Fruit fly (Drosophila melanogaster) whole organism, embryonic: ENCODE data around the gene CG14664.

Experiments
- Ada2b ChIP-seq: fragments of 200-800 bp; sonication (Bioruptor generic); IDR thresholded peaks from 2 replicates; pipeline ENCODE4 v1.3.6; 2022; ENCODE audit warnings: missing biosample characterization, missing genetic modification characterization
- Atf3 ChIP-seq: fragments of 200-800 bp; sonication (Bioruptor generic); optimal IDR thresholded peaks from 3 replicates; lab custom pipeline; 2016; ENCODE audit warnings: missing biosample characterization, missing genetic modification characterization
- C15 ChIP-seq: fragments of 200-800 bp; sonication (Bioruptor generic); IDR thresholded peaks from 3 replicates; pipeline ENCODE4 v1.3.6; 2022; ENCODE audit warnings: missing biosample characterization, missing genetic modification characterization
- CG10543 ChIP-seq: fragments of 200-800 bp; sonication (Bioruptor generic); optimal IDR thresholded peaks from 3 replicates; lab custom pipeline; 2017; ENCODE audit warnings: missing biosample characterization, mild to moderate bottlenecking, missing genetic modification characterization, moderate library complexity
- CG11247 ChIP-seq: fragments of 200-800 bp; sonication (Bioruptor generic); IDR thresholded peaks from 2 replicates; pipeline ENCODE4 v1.3.6; 2022; ENCODE audit warnings: missing biosample characterization, missing genetic modification characterization
- CG12236 ChIP-seq: fragments of 200-800 bp; sonication (Bioruptor generic); optimal IDR thresholded peaks from 2 replicates; lab custom pipeline; 2016; ENCODE audit warnings: missing biosample characterization, missing genetic modification characterization
- CG12391 ChIP-seq: fragments of 200-800 bp; sonication (Bioruptor generic); optimal IDR thresholded peaks from 3 replicates; lab custom pipeline; 2018; ENCODE audit warnings: missing biosample characterization, mild to moderate bottlenecking, missing genetic modification characterization, moderate library complexity
- CG13287 ChIP-seq: fragments of 200-800 bp; sonication (Bioruptor generic); IDR thresholded peaks from 2 replicates; pipeline ENCODE4 v1.3.6; 2022; ENCODE audit warnings: missing biosample characterization, missing genetic modification characterization; ENCODE audit not compliant: partially characterized antibody
- CG13894 ChIP-seq: fragments of 200-800 bp; sonication (Bioruptor generic); optimal IDR thresholded peaks from 3 replicates; lab custom pipeline; 2018; ENCODE audit warnings: missing biosample characterization, mild to moderate bottlenecking, missing genetic modification characterization, moderate library complexity
- CG14014 ChIP-seq: fragments of 200-800 bp; sonication (Bioruptor generic); IDR thresholded peaks from 2 replicates; pipeline ENCODE4 v1.3.6; 2022; ENCODE audit warnings: missing biosample characterization, missing genetic modification characterization
- CG14710 ChIP-seq: fragments of 200-800 bp; sonication (Bioruptor generic); optimal IDR thresholded peaks from 3 replicates; lab custom pipeline; 2019; ENCODE audit warnings: missing biosample characterization, mild to moderate bottlenecking, missing genetic modification characterization, moderate library complexity
- CG14860 ChIP-seq: fragments of 200-800 bp; sonication (Bioruptor generic); IDR thresholded peaks from 3 replicates; pipeline ENCODE4 v1.3.6; 2022; ENCODE audit warnings: missing biosample characterization, missing genetic modification characterization; ENCODE audit not compliant: partially characterized antibody
- CG15696 ChIP-seq: fragments of 200-800 bp; sonication (Bioruptor generic); optimal IDR thresholded peaks from 2 replicates; lab custom pipeline; 2019; ENCODE audit warnings: missing biosample characterization, mild to moderate bottlenecking, missing genetic modification characterization, moderate library complexity
- CG1647 ChIP-seq: fragments of 200-800 bp; sonication (Bioruptor generic); optimal IDR thresholded peaks from 3 replicates; lab custom pipeline; 2016; ENCODE audit warnings: missing biosample characterization, missing genetic modification characterization
- CG18262 ChIP-seq: fragments of 200-800 bp; optimal IDR thresholded peaks from 3 replicates; lab custom pipeline; 2019; ENCODE audit warnings: missing biosample characterization, mild to moderate bottlenecking, missing genetic modification characterization, moderate library complexity
- CG1832 ChIP-seq: fragments of 200-800 bp; sonication (Bioruptor generic); optimal IDR thresholded peaks from 2 replicates; lab custom pipeline; 2017; ENCODE audit warnings: missing biosample characterization, mild to moderate bottlenecking, missing genetic modification characterization, inconsistent platforms
- CG2129 ChIP-seq: fragments of 200-800 bp; sonication (Bioruptor generic); IDR thresholded peaks from 2 replicates; pipeline ENCODE4 v1.3.6; 2022; ENCODE audit warnings: missing biosample characterization, missing genetic modification characterization; ENCODE audit not compliant: partially characterized antibody
- CG3281 ChIP-seq: fragments of 200-800 bp; sonication (Bioruptor generic); optimal IDR thresholded peaks from 3 replicates; lab custom pipeline; 2017; ENCODE audit warnings: missing biosample characterization, mild to moderate bottlenecking, missing genetic modification characterization
- CG3995 ChIP-seq: fragments of 200-800 bp; sonication (Bioruptor generic); optimal IDR thresholded peaks from 3 replicates; lab custom pipeline; 2016; ENCODE audit warnings: missing biosample characterization, missing genetic modification characterization
- CG42726 ChIP-seq: fragments of 200-800 bp; sonication (Bioruptor generic); IDR thresholded peaks from 2 replicates; pipeline ENCODE4 v1.3.6; 2022; ENCODE audit warnings: missing biosample characterization, missing genetic modification characterization; ENCODE audit not compliant: partially characterized antibody
- CG4617 ChIP-seq: fragments of 200-800 bp; sonication (Bioruptor generic); optimal IDR thresholded peaks from 3 replicates; lab custom pipeline; 2016; ENCODE audit warnings: missing biosample characterization, missing genetic modification characterization, borderline replicate concordance
- CG8924 ChIP-seq: fragments of 200-800 bp; optimal IDR thresholded peaks from 3 replicates; lab custom pipeline; 2019; ENCODE audit warnings: missing biosample characterization, mild to moderate bottlenecking, missing genetic modification characterization, moderate library complexity
- CG9797 ChIP-seq: fragments of 200-800 bp; sonication (Bioruptor generic); optimal IDR thresholded peaks from 3 replicates; lab custom pipeline; 2018; ENCODE audit warnings: missing biosample characterization, mild to moderate bottlenecking, missing genetic modification characterization
- CG9817 ChIP-seq: fragments of 200-800 bp; sonication (Bioruptor generic); optimal IDR thresholded peaks from 2 replicates; lab custom pipeline; 2018; ENCODE audit warnings: missing biosample characterization, mild to moderate bottlenecking, missing genetic modification characterization, moderate library complexity
- CG9932 ChIP-seq: fragments of 200-800 bp; sonication (Bioruptor generic); IDR thresholded peaks from 2 replicates; pipeline ENCODE4 v1.3.6; 2022; ENCODE audit warnings: missing biosample characterization, missing genetic modification characterization
- CoRest ChIP-seq: fragments of 200-800 bp; sonication (Bioruptor generic); optimal IDR thresholded peaks from 3 replicates; lab custom pipeline; 2018; ENCODE audit warnings: missing biosample characterization, mild to moderate bottlenecking, missing genetic modification characterization, moderate library complexity
- Dref ChIP-seq: fragments of 200-800 bp; sonication (Bioruptor generic); IDR thresholded peaks from 2 replicates; pipeline ENCODE4 v1.3.6; 2022; ENCODE audit warnings: missing biosample characterization, missing genetic modification characterization
- Hey ChIP-seq: fragments of 200-800 bp; sonication (Bioruptor generic); optimal IDR thresholded peaks from 3 replicates; lab custom pipeline; 2018; ENCODE audit warnings: missing biosample characterization, mild to moderate bottlenecking, missing genetic modification characterization
- Poxn ChIP-seq: fragments of 200-800 bp; sonication (Bioruptor generic); IDR thresholded peaks from 2 replicates; pipeline ENCODE4 v1.3.6; 2022; ENCODE audit warnings: missing biosample characterization, missing genetic modification characterization
- Scr ChIP-seq: fragments of 200-800 bp; sonication (Bioruptor generic); IDR thresholded peaks from 2 replicates; pipeline ENCODE4 v1.3.6; 2022; ENCODE audit warnings: missing biosample characterization, missing genetic modification characterization; ENCODE audit not compliant: partially characterized antibody
- Sry-δ ChIP-seq: fragments of 200-800 bp; sonication (Bioruptor generic); optimal IDR thresholded peaks from 2 replicates; lab custom pipeline; 2016; ENCODE audit warnings: missing biosample characterization, missing genetic modification characterization
- Taf1 ChIP-seq: fragments of 200-800 bp; sonication (Bioruptor generic); IDR thresholded peaks from 2 replicates; pipeline ENCODE4 v1.3.6; 2022; ENCODE audit warnings: missing biosample characterization, missing genetic modification characterization
- YL-1 ChIP-seq: fragments of 200-800 bp; sonication (Bioruptor generic); optimal IDR thresholded peaks from 3 replicates; lab custom pipeline; 2017; ENCODE audit warnings: missing biosample characterization, mild to moderate bottlenecking, missing genetic modification characterization
- ac ChIP-seq: fragments of 200-800 bp; sonication (Bioruptor generic); optimal IDR thresholded peaks from 3 replicates; lab custom pipeline; 2017; ENCODE audit warnings: missing biosample characterization, mild to moderate bottlenecking, missing genetic modification characterization
- chn ChIP-seq: fragments of 200-800 bp; sonication (Bioruptor generic); optimal IDR thresholded peaks from 2 replicates; lab custom pipeline; 2016; ENCODE audit warnings: missing biosample characterization, missing genetic modification characterization
- ems ChIP-seq: fragments of 200-800 bp; sonication (Bioruptor generic); optimal IDR thresholded peaks from 3 replicates; lab custom pipeline; 2016; ENCODE audit warnings: missing biosample characterization, missing genetic modification characterization
- en ChIP-seq: fragments of 200-800 bp; sonication (Bioruptor generic); optimal IDR thresholded peaks from 2 replicates; lab custom pipeline; 2016; ENCODE audit warnings: missing biosample characterization, missing genetic modification characterization
- gfzf ChIP-seq: fragments of 200-800 bp; sonication (Bioruptor generic); optimal IDR thresholded peaks from 2 replicates; lab custom pipeline; 2016; ENCODE audit warnings: missing biosample characterization, mild to moderate bottlenecking, missing genetic modification characterization, moderate library complexity
- hbn ChIP-seq: fragments of 200-800 bp; sonication (Bioruptor generic); IDR thresholded peaks from 2 replicates; pipeline ENCODE4 v1.3.6; 2022; ENCODE audit warnings: missing biosample characterization, missing genetic modification characterization; ENCODE audit not compliant: partially characterized antibody
- jigr1 ChIP-seq: fragments of 200-800 bp; sonication (Bioruptor generic); IDR thresholded peaks from 3 replicates; pipeline ENCODE4 v1.3.6; 2022; ENCODE audit warnings: missing biosample characterization, missing genetic modification characterization
- lab ChIP-seq: fragments of 200-800 bp; sonication (Bioruptor generic); optimal IDR thresholded peaks from 3 replicates; lab custom pipeline; 2017; ENCODE audit warnings: missing biosample characterization, missing genetic modification characterization, mild to moderate bottlenecking, moderate library complexity, missing genetic modification reagents
- mld ChIP-seq: fragments of 200-800 bp; sonication (Bioruptor generic); IDR thresholded peaks from 3 replicates; pipeline ENCODE4 v1.3.6; 2022; ENCODE audit warnings: missing biosample characterization, missing genetic modification characterization; ENCODE audit not compliant: partially characterized antibody
- org-1 ChIP-seq: fragments of 200-800 bp; sonication (Bioruptor generic); optimal IDR thresholded peaks from 2 replicates; lab custom pipeline; 2017; ENCODE audit warnings: missing biosample characterization, missing genetic modification characterization
- phol ChIP-seq: fragments of 200-800 bp; sonication (Bioruptor generic); optimal IDR thresholded peaks from 3 replicates; lab custom pipeline; 2018; ENCODE audit warnings: missing biosample characterization, mild to moderate bottlenecking, missing genetic modification characterization, moderate library complexity
- pzg ChIP-seq: fragments of 200-800 bp; sonication (Bioruptor generic); optimal IDR thresholded peaks from 3 replicates; lab custom pipeline; 2018; ENCODE audit warnings: missing biosample characterization, mild to moderate bottlenecking, missing genetic modification characterization, moderate library complexity
- row ChIP-seq: fragments of 200-800 bp; sonication (Bioruptor generic); IDR thresholded peaks from 3 replicates; pipeline ENCODE4 v1.3.6; 2022; ENCODE audit warnings: missing biosample characterization, missing genetic modification characterization
- schlank ChIP-seq: fragments of 200-800 bp; sonication (Bioruptor generic); optimal IDR thresholded peaks from 2 replicates; lab custom pipeline; 2018; ENCODE audit warnings: missing biosample characterization, mild to moderate bottlenecking, missing genetic modification characterization
- sna ChIP-seq: fragments of 200-800 bp; sonication (Bioruptor generic); IDR thresholded peaks from 2 replicates; pipeline ENCODE4 v1.3.6; 2022; ENCODE audit warnings: missing biosample characterization, missing genetic modification characterization; ENCODE audit not compliant: partially characterized antibody
- sr ChIP-seq: fragments of 200-800 bp; sonication (Bioruptor generic); IDR thresholded peaks from 3 replicates; pipeline ENCODE4 v1.3.6; 2022; ENCODE audit warnings: missing biosample characterization, missing genetic modification characterization
- trem ChIP-seq: fragments of 200-800 bp; optimal IDR thresholded peaks from 3 replicates; lab custom pipeline; 2019; ENCODE audit warnings: missing biosample characterization, mild to moderate bottlenecking, missing genetic modification characterization, moderate library complexity

CG14664 gene

DNA sequence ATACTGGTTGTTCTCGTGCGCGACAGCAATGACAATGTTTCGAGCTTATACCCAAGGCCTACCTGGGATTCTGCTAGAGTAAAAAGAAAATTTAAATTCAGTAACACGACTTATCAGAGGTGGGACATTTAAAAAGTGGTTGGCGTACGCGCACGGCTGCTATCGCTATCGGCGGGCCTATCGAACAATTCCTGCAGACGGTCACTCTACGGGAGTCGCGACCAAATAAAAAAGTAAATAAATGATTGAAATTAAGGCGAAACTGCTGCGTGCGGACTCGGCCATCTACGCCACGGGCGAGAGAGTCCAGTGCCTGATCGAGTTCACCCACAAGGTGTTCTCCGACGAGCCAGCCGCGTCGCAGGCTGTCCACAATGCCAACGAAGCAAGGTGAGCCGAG, 4.5 kb upstream of the CG14664 start, which contains the start of the genes Prosbeta2R2 and CG1116 (continued):
- TF ChIP-seq schlank (tag; lab: Kevin White, UChicago) (no peak), CG9817 (tag; lab: Kevin White, UChicago) (no peak), Sry-δ (GFP tag; lab: Kevin White, UChicago) (peak; percentile 80), Hey (tag; lab: Kevin White, UChicago) (no peak), CG1832 (GFP tag; lab: Kevin White, UChicago) (no peak), CG10543 (GFP tag; lab: Kevin White, UChicago) (no peak), YL-1 (GFP tag; lab: Kevin White, UChicago) (peak; percentile 31), C15 (GFP tag; lab: Robert Waterston, UW) (no peak), CG4617 (GFP tag; lab: Kevin White, UChicago) (peak; percentile 62), CG8924 (tag; lab: Kevin White, UChicago) (no peak), CG12236 (GFP tag; lab: Kevin White, UChicago) (no peak), CG12391 (tag; lab: Kevin White, UChicago) (no peak), org-1 (no peak), Taf1 (GFP tag; lab: Robert Waterston, UW) (no peak), CG18262 (tag; lab: Kevin White, UChicago) (no peak), pzg (GFP tag; lab: Kevin White, UChicago) (peak; percentile 71), CG42726 (no peak; the same call in 1 of the 2 replicates), CG1647 (GFP tag; lab: Kevin White, UChicago) (no peak), en (GFP tag; lab: Kevin White, UChicago) (no peak), CG9932 (GFP tag; lab: Robert Waterston, UW) (no peak), Poxn (GFP tag; lab: Robert Waterston, UW) (no peak), sr (GFP tag; lab: Robert Waterston, UW) (no peak), hbn (GFP tag; lab: Robert Waterston, UW) (peak; percentile 30; the same call in 1 of the 2 replicates), CG14860 (GFP tag; lab: Robert Waterston, UW) (peak; percentile 28; the same call in 1 of the 3 replicates), ac (GFP tag; lab: Kevin White, UChicago) (no peak), CG9797 (GFP tag; lab: Kevin White, UChicago) (peak; percentile 88), CoRest (no peak), trem (peak; percentile 11), jigr1 (GFP tag; lab: Robert Waterston, UW) (no peak), gfzf (GFP tag; lab: Kevin White, UChicago) (peak; percentile 60), CG2129 (GFP tag; lab: Robert Waterston, UW) (peak; percentile 18; the same call in 1 of the 2 replicates), sna (peak; percentile 48), CG15696 (tag; lab: Kevin White, UChicago) (no peak), phol (tag; lab: Kevin White, UChicago) (peak; percentile 0), Scr (GFP tag; lab: Robert Waterston, UW) (peak; percentile 48), lab (GFP tag; lab: Kevin White, UChicago) (no peak), CG14014 (GFP tag; lab: Robert Waterston, UW) (no peak), mld (GFP tag; lab: Robert Waterston, UW) (no peak), Dref (GFP tag; lab: Robert Waterston, UW) (peak; percentile 81), ems (no peak), CG13894 (tag; lab: Kevin White, UChicago) (no peak), Atf3 (GFP tag; lab: Kevin White, UChicago) (no peak), row (GFP tag; lab: Robert Waterston, UW) (no peak), Ada2b (no peak), CG3995 (peak; percentile 4), CG11247 (GFP tag; lab: Robert Waterston, UW) (no peak), CG13287 (GFP tag; lab: Robert Waterston, UW) (peak; percentile 77), CG14710 (no peak), chn (no peak), CG3281 (GFP tag; lab: Kevin White, UChicago) (no peak)
